Worm (Caenorhabditis elegans) whole organism, midembryonic: ENCODE data around the gene mig-21.

ENCODE experiments used
- klf-2 ChIP-seq: fragments of 200-800 bp; sonication (Bioruptor generic); conservative IDR thresholded peaks from 2 replicates; pipeline ENCODE4 v1.3.6; 2022; ENCODE audit warnings: missing genetic modification reagents, missing genetic modification characterization, missing compliant biosample characterization
- med-1 ChIP-seq: sonication (generic microtip); optimal IDR thresholded peaks from 2 replicates; lab custom pipeline; 2017; ENCODE audit warnings: missing genetic modification characterization, mild to moderate bottlenecking, missing compliant biosample characterization, antibody characterized with exemption, missing genetic modification reagents; ENCODE audit not compliant: insufficient read depth
- ztf-23 ChIP-seq: fragments of 200-800 bp; sonication (Bioruptor generic); IDR thresholded peaks from 2 replicates; pipeline ENCODE4 v1.3.6; 2022; ENCODE audit warnings: missing genetic modification reagents, missing genetic modification characterization, missing compliant biosample characterization
- ztf-29 ChIP-seq: fragments of 200-800 bp; sonication (Bioruptor generic); IDR thresholded peaks from 2 replicates; pipeline ENCODE4 v1.3.6; 2022; ENCODE audit warnings: missing genetic modification reagents, missing genetic modification characterization, missing compliant biosample characterization

DNA sequence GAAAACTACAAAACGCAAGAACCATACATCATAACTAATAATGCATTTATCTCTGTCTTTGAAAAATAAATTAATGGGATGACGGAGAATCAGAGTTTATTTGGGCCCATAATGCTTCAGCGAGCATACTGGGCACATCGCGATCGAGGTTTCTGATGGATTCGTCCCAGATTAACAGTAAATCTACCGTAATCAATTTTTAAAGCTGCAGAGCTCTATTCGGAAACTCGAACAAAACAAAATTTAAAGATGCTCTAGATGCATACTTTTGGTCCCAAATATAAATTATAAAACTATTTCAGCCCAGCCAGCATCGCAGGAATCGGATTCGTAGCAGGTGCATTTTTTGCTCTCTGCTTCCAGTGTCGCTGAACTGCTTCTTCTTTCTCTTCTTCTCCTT is 50.1 kb downstream of the mig-21 start:
- TF ChIP-seq ztf-23 (GFP tag; lab: Robert Waterston, UW), result no peak
- TF ChIP-seq med-1 (GFP tag; lab: Kevin White, UChicago), result no peak
- no peak for TF ChIP-seq ztf-29
- no peak for TF ChIP-seq klf-2 (GFP tag; lab: Robert Waterston, UW)
